Fruit fly (Drosophila melanogaster) whole organism, adult: Measurements from ENCODE around the gene CG3942.

Source experiments
- CG12768 ChIP-seq: fragments of 200-800 bp; sonication (Bioruptor generic); optimal IDR thresholded peaks from 2 replicates; lab custom pipeline; 2017; ENCODE audit warnings: missing biosample characterization, missing genetic modification characterization, mild to moderate bottlenecking, moderate library complexity, missing genetic modification reagents
- CG1620 ChIP-seq: fragments of 200-800 bp; sonication (Bioruptor generic); optimal IDR thresholded peaks from 2 replicates; lab custom pipeline; 2016; ENCODE audit warnings: missing biosample characterization, missing genetic modification characterization
- CG7045 ChIP-seq: fragments of 200-800 bp; sonication (Bioruptor generic); optimal IDR thresholded peaks from 2 replicates; lab custom pipeline; 2017; ENCODE audit warnings: missing biosample characterization, mild to moderate bottlenecking, missing genetic modification characterization
- cic ChIP-seq: fragments of 200-800 bp; sonication (Bioruptor generic); optimal IDR thresholded peaks from 2 replicates; lab custom pipeline; 2017; ENCODE audit warnings: missing biosample characterization, mild to moderate bottlenecking, missing genetic modification characterization, moderate library complexity
- kay ChIP-seq: fragments of 200-800 bp; sonication (Bioruptor generic); peaks from one replicate; lab custom pipeline; 2016; ENCODE audit warnings: missing biosample characterization, missing genetic modification characterization, borderline replicate concordance

- TF ChIP-seq CG1620 (GFP tag; lab: Kevin White, UChicago) (no peak), kay (no peak), CG7045 (no peak), CG12768 (GFP tag; lab: Kevin White, UChicago) (no peak), cic (GFP tag; lab: Kevin White, UChicago) (no peak)
Observed at dm6 chr3R:12272826-12273225, 18.8 kb downstream of the CG3942 start, which contains the start of gene Sfp87B.
